Worm (Caenorhabditis elegans) whole organism, L1 larva: ENCODE measurements around the gene F46H5.2.
A peak's percentile ranks its signal among the peaks of the same experiment; 100 is the strongest.

Experiments
- F16B12.6 ChIP-seq: fragments of 150-350 bp; optimal IDR thresholded peaks from 2 replicates; lab custom pipeline; 2014; ENCODE audit warnings: missing biosample characterization, missing genetic modification characterization
- Y116A8C.19 ChIP-seq: sonication (generic microtip); optimal IDR thresholded peaks from 2 replicates; lab custom pipeline; 2016; ENCODE audit warnings: missing compliant biosample characterization, missing genetic modification characterization, borderline replicate concordance
- ama-1 ChIP-seq: fragments of 150-350 bp; optimal IDR thresholded peaks from 2 replicates; lab custom pipeline; 2014
- ceh-63 ChIP-seq: fragments of 200-800 bp; sonication (Bioruptor generic); optimal IDR thresholded peaks from 2 replicates; lab custom pipeline; 2018; ENCODE audit warnings: mild to moderate bottlenecking, missing genetic modification characterization, missing compliant biosample characterization
- ceh-82 ChIP-seq, 3 experiments: fragments of 150-350 bp in 1 of 3; sonication (generic microtip) in 2 of 3; optimal IDR thresholded peaks; 2 replicates each; lab custom pipeline; 2014 to 2017; ENCODE audit warnings: missing biosample characterization in 3 of 3, missing genetic modification characterization in 3 of 3
- dpl-1 ChIP-seq, 3 experiments: fragments of 150-350 bp in 2 of 3; sonication (generic microtip) in 1 of 3; optimal IDR thresholded peaks; 2 replicates each; lab custom pipeline; 2014 to 2017; ENCODE audit warnings: missing biosample characterization in 3 of 3, missing genetic modification characterization in 3 of 3, missing genetic modification reagents in 3 of 3
- efl-1 ChIP-seq, 4 experiments: fragments of 150-350 bp; optimal IDR thresholded peaks in 3 of 4; peaks in 1 of 4; 1 replicate in 1 of 4; 2 replicates in 3 of 4; lab custom pipeline; 2014; ENCODE audit warnings: missing biosample characterization in 2 of 4, missing genetic modification characterization in 2 of 4, missing genetic modification reagents in 2 of 4
- efl-3 ChIP-seq: fragments of 200-800 bp; sonication (Bioruptor generic); optimal IDR thresholded peaks from 2 replicates; lab custom pipeline; 2018; ENCODE audit warnings: mild to moderate bottlenecking, missing genetic modification characterization, missing compliant biosample characterization
- egl-13 ChIP-seq: sonication (generic microtip); optimal IDR thresholded peaks from 2 replicates; lab custom pipeline; 2016; ENCODE audit warnings: missing genotype, missing genetic modification reagents, missing genetic modification characterization, missing compliant biosample characterization
- elt-2 ChIP-seq: sonication (generic microtip); optimal IDR thresholded peaks from 2 replicates; lab custom pipeline; 2016; ENCODE audit warnings: missing genetic modification characterization, mild to moderate bottlenecking, inconsistent platforms, missing compliant biosample characterization, missing genetic modification reagents
- hlh-4 ChIP-seq: sonication (generic microtip); optimal IDR thresholded peaks from 2 replicates; lab custom pipeline; 2016; ENCODE audit warnings: mild to moderate bottlenecking, missing genetic modification characterization, missing compliant biosample characterization
- hpl-2 ChIP-seq: fragments of 150-350 bp; optimal IDR thresholded peaks from 2 replicates; lab custom pipeline; 2014; ENCODE audit warnings: missing biosample characterization, missing genetic modification reagents, missing genetic modification characterization
- jun-1 ChIP-seq: fragments of 150-350 bp; optimal IDR thresholded peaks from 2 replicates; lab custom pipeline; 2014; ENCODE audit warnings: missing biosample characterization, missing genetic modification reagents, missing genetic modification characterization
- lin-14 ChIP-seq: fragments of 200-800 bp; sonication (Bioruptor generic); optimal IDR thresholded peaks from 2 replicates; lab custom pipeline; 2018; ENCODE audit warnings: mild to moderate bottlenecking, missing genetic modification characterization, moderate library complexity, missing compliant biosample characterization
- lsy-2 ChIP-seq, 2 experiments: fragments of 150-350 bp; optimal IDR thresholded peaks; 2 replicates each; lab custom pipeline; 2014; ENCODE audit warnings: missing biosample characterization in 2 of 2, missing genetic modification characterization in 2 of 2
- mdl-1 ChIP-seq, 2 experiments: fragments of 150-350 bp; optimal IDR thresholded peaks; 2 replicates each; lab custom pipeline; 2014 to 2017; ENCODE audit warnings: missing biosample characterization in 2 of 2, missing genetic modification characterization in 2 of 2, inconsistent platforms in 1 of 2
- mep-1 ChIP-seq: fragments of 150-350 bp; optimal IDR thresholded peaks from 2 replicates; lab custom pipeline; 2014; ENCODE audit warnings: missing biosample characterization, missing genetic modification characterization
- nhr-11 ChIP-seq: fragments of 150-350 bp; optimal IDR thresholded peaks from 2 replicates; lab custom pipeline; 2014; ENCODE audit warnings: missing biosample characterization, missing genetic modification characterization
- nhr-12 ChIP-seq: sonication (generic microtip); optimal IDR thresholded peaks from 2 replicates; lab custom pipeline; 2017; ENCODE audit warnings: missing biosample characterization, missing genetic modification characterization
- nhr-20 ChIP-seq: sonication (generic microtip); optimal IDR thresholded peaks from 2 replicates; lab custom pipeline; 2016; ENCODE audit warnings: mild to moderate bottlenecking, missing genetic modification characterization, missing compliant biosample characterization
- nhr-237 ChIP-seq: fragments of 150-350 bp; optimal IDR thresholded peaks from 2 replicates; lab custom pipeline; 2014; ENCODE audit warnings: missing biosample characterization, missing genetic modification characterization
- nhr-71 ChIP-seq: sonication (generic microtip); optimal IDR thresholded peaks from 2 replicates; lab custom pipeline; 2016; ENCODE audit warnings: mild to moderate bottlenecking, missing genetic modification characterization, moderate library complexity, missing compliant biosample characterization
- nhr-76 ChIP-seq: sonication (generic microtip); optimal IDR thresholded peaks from 2 replicates; lab custom pipeline; 2017; ENCODE audit warnings: missing biosample characterization, missing genetic modification characterization
- nhr-85 ChIP-seq: sonication (generic microtip); peaks from one replicate; lab custom pipeline; 2016; ENCODE audit warnings: missing genetic modification characterization, inconsistent platforms, missing compliant biosample characterization
- nhr-90 ChIP-seq: sonication (generic microtip); optimal IDR thresholded peaks from 2 replicates; lab custom pipeline; 2016; ENCODE audit warnings: mild to moderate bottlenecking, missing genetic modification characterization, missing compliant biosample characterization; ENCODE audit not compliant: poor library complexity
- pax-3 ChIP-seq: fragments of 200-800 bp; sonication (Bioruptor generic); optimal IDR thresholded peaks from 2 replicates; lab custom pipeline; 2018; ENCODE audit warnings: mild to moderate bottlenecking, missing genetic modification characterization, moderate library complexity, missing compliant biosample characterization
- pqm-1 ChIP-seq: sonication (generic microtip); optimal IDR thresholded peaks from 3 replicates; lab custom pipeline; 2017; ENCODE audit warnings: missing biosample characterization, missing genetic modification characterization
- rnt-1 ChIP-seq: sonication (generic microtip); optimal IDR thresholded peaks from 2 replicates; lab custom pipeline; 2016; ENCODE audit warnings: mild to moderate bottlenecking, missing genetic modification characterization, moderate library complexity, missing compliant biosample characterization
- snpc-4 ChIP-seq: fragments of 150-350 bp; optimal IDR thresholded peaks from 2 replicates; lab custom pipeline; 2014; ENCODE audit warnings: missing biosample characterization, missing genetic modification characterization
- sptf-1 ChIP-seq: fragments of 150-350 bp; optimal IDR thresholded peaks from 2 replicates; lab custom pipeline; 2014; ENCODE audit warnings: missing biosample characterization, missing genetic modification characterization
- sup-37 ChIP-seq: fragments of 200-800 bp; sonication (Bioruptor generic); optimal IDR thresholded peaks from 2 replicates; lab custom pipeline; 2018; ENCODE audit warnings: mild to moderate bottlenecking, missing genetic modification characterization, missing compliant biosample characterization
- unc-30 ChIP-seq: sonication (generic microtip); optimal IDR thresholded peaks from 2 replicates; lab custom pipeline; 2017; ENCODE audit warnings: missing biosample characterization, missing genetic modification characterization
- unc-62 ChIP-seq: fragments of 150-350 bp; optimal IDR thresholded peaks from 2 replicates; lab custom pipeline; 2014; ENCODE audit warnings: missing biosample characterization, missing genetic modification reagents, missing genetic modification characterization
- unc-86 ChIP-seq: sonication (generic microtip); optimal IDR thresholded peaks from 2 replicates; lab custom pipeline; 2016; ENCODE audit warnings: missing genetic modification characterization, missing compliant biosample characterization
- xbp-1 ChIP-seq: sonication (generic microtip); optimal IDR thresholded peaks from 2 replicates; lab custom pipeline; 2016; ENCODE audit warnings: missing genetic modification characterization, missing compliant biosample characterization
- ztf-11 ChIP-seq, 2 experiments: sonication (generic microtip); optimal IDR thresholded peaks; 2 replicates each; lab custom pipeline; 2016 to 2017; ENCODE audit warnings: missing genetic modification characterization in 2 of 2, missing biosample characterization in 1 of 2, missing compliant biosample characterization in 1 of 2

The F46H5.2 gene

ce11 chrX:7222383-7222782 is 43.1 kb upstream of the F46H5.2 start:
- peak; percentile 50 for TF ChIP-seq lin-14 (GFP tag; lab: Kevin White, UChicago)
- TF ChIP-seq xbp-1 (tag; lab: Kevin White, UChicago) = no peak

- TF ChIP-seq lin-14 (GFP tag; lab: Kevin White, UChicago) (peak; percentile 28), hlh-4 (tag; lab: Kevin White, UChicago) (no peak)
Observed at ce11 chrX:7224510-7224909, 40.9 kb upstream of the F46H5.2 start.

ce11 chrX:7225028-7225427 is 40.4 kb upstream of the F46H5.2 start:
- TF ChIP-seq egl-13 (tag; lab: Kevin White, UChicago) = no peak
- TF ChIP-seq mdl-1 (tag; optimal IDR thresholded peaks at IDR 0.05; lab: Kevin White, UChicago) = no peak
- no peak for TF ChIP-seq pqm-1
- no peak for TF ChIP-seq snpc-4 (tag; lab: Kevin White, UChicago)
- TF ChIP-seq nhr-11 (tag; lab: Kevin White, UChicago) = no peak
- TF ChIP-seq ztf-11 (tag; optimal IDR thresholded peaks at IDR 0.05; lab: Kevin White, UChicago) = no peak
- TF ChIP-seq efl-1 (optimal IDR thresholded peaks at IDR 0.05; lab: Kevin White, UChicago) = no peak
- no peak for TF ChIP-seq efl-1 (GFP tag; optimal IDR thresholded peaks at IDR 0.05 in 1 of 2; lab: Kevin White, UChicago)
- peak; percentile 8 for TF ChIP-seq nhr-20 (tag; lab: Kevin White, UChicago)
- TF ChIP-seq ceh-63 (GFP tag; lab: Kevin White, UChicago) = no peak
- no peak for TF ChIP-seq sup-37 (GFP tag; lab: Kevin White, UChicago)
- no peak for TF ChIP-seq ceh-82 (tag; optimal IDR thresholded peaks at IDR 0.05; lab: Kevin White, UChicago)
- no peak for TF ChIP-seq mep-1
- TF ChIP-seq nhr-71 = peak; percentile 41
- TF ChIP-seq elt-2 (tag; lab: Kevin White, UChicago) = no peak
- TF ChIP-seq nhr-90 (tag; lab: Kevin White, UChicago) = no peak
- TF ChIP-seq hpl-2 = no peak
- TF ChIP-seq sptf-1 = no peak
- no peak for TF ChIP-seq lsy-2 (tag; optimal IDR thresholded peaks at IDR 0.05; lab: Kevin White, UChicago)
- TF ChIP-seq lin-14 (GFP tag; lab: Kevin White, UChicago) = peak; percentile 21
- TF ChIP-seq unc-30 (tag; lab: Kevin White, UChicago) = no peak
- no peak for TF ChIP-seq nhr-12 (tag; lab: Kevin White, UChicago)
- no peak for TF ChIP-seq F16B12.6 (tag; lab: Kevin White, UChicago)
- TF ChIP-seq dpl-1 (GFP tag; optimal IDR thresholded peaks at IDR 0.05; lab: Kevin White, UChicago) = no peak
- TF ChIP-seq pax-3 (tag; lab: Kevin White, UChicago) = no peak
- TF ChIP-seq jun-1 (tag; lab: Kevin White, UChicago) = no peak
- TF ChIP-seq nhr-85 (tag; lab: Kevin White, UChicago) = no peak
- peak; percentile 53 for TF ChIP-seq rnt-1
- no peak for TF ChIP-seq Y116A8C.19 (tag; lab: Kevin White, UChicago)
- TF ChIP-seq ama-1 (lab: Kevin White, UChicago) = no peak
- no peak for TF ChIP-seq nhr-237 (tag; lab: Kevin White, UChicago)
- TF ChIP-seq unc-62 (GFP tag; lab: Kevin White, UChicago) = no peak
- no peak for TF ChIP-seq nhr-76 (tag; lab: Kevin White, UChicago)
- no peak for TF ChIP-seq unc-86 (tag; lab: Kevin White, UChicago)
- TF ChIP-seq efl-3 (GFP tag; lab: Kevin White, UChicago) = no peak

ce11 chrX:7229357-7229756 is 36.1 kb upstream of the F46H5.2 start:
- TF ChIP-seq ama-1 (lab: Kevin White, UChicago) = no peak
